Worm (Caenorhabditis elegans): ENCODE data around the gene M117.3.

The M117.3 gene

ce11 chrIV:11868452-11868851, 46.4 kb downstream of the M117.3 start:
- TF ChIP-seq daf-12 (tag; optimal IDR thresholded peaks at IDR 0.05) (no peak), elt-3 (tag; optimal IDR thresholded peaks at IDR 0.05) (no peak), pqm-1 (tag; optimal IDR thresholded peaks at IDR 0.05) (no peak), egl-5 (tag; optimal IDR thresholded peaks at IDR 0.05) (no peak), lin-15B (tag; optimal IDR thresholded peaks at IDR 0.05) (no peak), nhr-23 (tag; optimal IDR thresholded peaks at IDR 0.05) (no peak)

ce11 chrIV:11871083-11871482, 49.1 kb downstream of the M117.3 start:
- TF ChIP-seq nhr-28 (tag; optimal IDR thresholded peaks at IDR 0.05) (no peak), lin-39 (tag; optimal IDR thresholded peaks at IDR 0.05) (peak; percentile 31), nfya-1 (tag; optimal IDR thresholded peaks at IDR 0.05; ENCODE audit: insufficient read depth) (peak; percentile 69), zag-1 (tag; optimal IDR thresholded peaks at IDR 0.05) (no peak), snpc-4 (tag; optimal IDR thresholded peaks at IDR 0.05) (peak; percentile 10), nhr-67 (tag; optimal IDR thresholded peaks at IDR 0.05) (no peak), ztf-11 (tag; optimal IDR thresholded peaks at IDR 0.05) (no peak), R02D3.7 (tag; optimal IDR thresholded peaks at IDR 0.05) (no peak), elt-1 (tag; optimal IDR thresholded peaks at IDR 0.05) (no peak), elt-2 (tag; optimal IDR thresholded peaks at IDR 0.05) (no peak), ceh-28 (tag; optimal IDR thresholded peaks at IDR 0.05) (no peak), unc-62 (GFP tag; optimal IDR thresholded peaks at IDR 0.05) (no peak), lin-15B (tag; optimal IDR thresholded peaks at IDR 0.05) (peak; percentile 25), eor-1 (tag; optimal IDR thresholded peaks at IDR 0.05) (no peak), lsy-12 (tag; optimal IDR thresholded peaks at IDR 0.05) (no peak), fkh-10 (GFP tag; optimal IDR thresholded peaks at IDR 0.05) (peak; percentile 16), pha-4 (tag; optimal IDR thresholded peaks at IDR 0.05) (no peak), daf-12 (tag; optimal IDR thresholded peaks at IDR 0.05) (no peak)

ce11 chrIV:11871898-11872297, 49.9 kb downstream of the M117.3 start:
- TF ChIP-seq snpc-4 (tag; optimal IDR thresholded peaks at IDR 0.05) = no peak
- no peak for TF ChIP-seq lin-39 (tag; optimal IDR thresholded peaks at IDR 0.05)

Data from whole organism, L3 larva.